Worm (Caenorhabditis elegans) whole organism, mixed stage, embryonic: ENCODE measurements around the gene nhr-91.

Experiments
- blmp-1 ChIP-seq: fragments of 150-350 bp; optimal IDR thresholded peaks from 2 replicates; lab custom pipeline; 2014; ENCODE audit warnings: missing biosample characterization, missing genetic modification characterization
- ceh-43 ChIP-seq: fragments of 200-800 bp; sonication (Bioruptor generic); optimal IDR thresholded peaks from 2 replicates; lab custom pipeline; 2018; ENCODE audit warnings: mild to moderate bottlenecking, missing genetic modification characterization, moderate library complexity, missing compliant biosample characterization
- elt-3 ChIP-seq: fragments of 150-350 bp; optimal IDR thresholded peaks from 2 replicates; lab custom pipeline; 2014; ENCODE audit warnings: missing biosample characterization, missing genetic modification characterization
- flh-1 ChIP-seq: fragments of 200-800 bp; sonication (Bioruptor generic); optimal IDR thresholded peaks from 2 replicates; lab custom pipeline; 2018; ENCODE audit warnings: mild to moderate bottlenecking, missing genetic modification characterization, moderate library complexity, missing compliant biosample characterization
- lsy-2 ChIP-seq: fragments of 150-350 bp; optimal IDR thresholded peaks from 2 replicates; lab custom pipeline; 2014; ENCODE audit warnings: missing biosample characterization, missing genetic modification characterization
- mep-1 ChIP-seq: fragments of 150-350 bp; optimal IDR thresholded peaks from 2 replicates; lab custom pipeline; 2017; ENCODE audit warnings: missing biosample characterization, missing genetic modification reagents, missing genetic modification characterization, inconsistent platforms
- nhr-12 ChIP-seq: fragments of 150-350 bp; optimal IDR thresholded peaks from 2 replicates; lab custom pipeline; 2014; ENCODE audit warnings: missing biosample characterization, missing genetic modification characterization
- nhr-237 ChIP-seq: fragments of 150-350 bp; optimal IDR thresholded peaks from 2 replicates; lab custom pipeline; 2014; ENCODE audit warnings: missing biosample characterization, missing genetic modification characterization
- nhr-76 ChIP-seq: sonication (generic microtip); optimal IDR thresholded peaks from 2 replicates; lab custom pipeline; 2017; ENCODE audit warnings: missing biosample characterization, missing genetic modification characterization
- sem-2 ChIP-seq: fragments of 200-800 bp; sonication (Bioruptor generic); optimal IDR thresholded peaks from 2 replicates; lab custom pipeline; 2018; ENCODE audit warnings: mild to moderate bottlenecking, missing genetic modification characterization, missing compliant biosample characterization
- unc-39 ChIP-seq: fragments of 150-350 bp; optimal IDR thresholded peaks from 2 replicates; lab custom pipeline; 2014; ENCODE audit warnings: missing biosample characterization, missing genetic modification characterization
- unc-62 ChIP-seq: fragments of 150-350 bp; optimal IDR thresholded peaks from 2 replicates; lab custom pipeline; 2014; ENCODE audit warnings: missing biosample characterization, missing genetic modification reagents, missing genetic modification characterization
- ztf-11 ChIP-seq: fragments of 150-350 bp; optimal IDR thresholded peaks from 2 replicates; lab custom pipeline; 2014; ENCODE audit warnings: missing biosample characterization, missing genetic modification characterization

DNA sequence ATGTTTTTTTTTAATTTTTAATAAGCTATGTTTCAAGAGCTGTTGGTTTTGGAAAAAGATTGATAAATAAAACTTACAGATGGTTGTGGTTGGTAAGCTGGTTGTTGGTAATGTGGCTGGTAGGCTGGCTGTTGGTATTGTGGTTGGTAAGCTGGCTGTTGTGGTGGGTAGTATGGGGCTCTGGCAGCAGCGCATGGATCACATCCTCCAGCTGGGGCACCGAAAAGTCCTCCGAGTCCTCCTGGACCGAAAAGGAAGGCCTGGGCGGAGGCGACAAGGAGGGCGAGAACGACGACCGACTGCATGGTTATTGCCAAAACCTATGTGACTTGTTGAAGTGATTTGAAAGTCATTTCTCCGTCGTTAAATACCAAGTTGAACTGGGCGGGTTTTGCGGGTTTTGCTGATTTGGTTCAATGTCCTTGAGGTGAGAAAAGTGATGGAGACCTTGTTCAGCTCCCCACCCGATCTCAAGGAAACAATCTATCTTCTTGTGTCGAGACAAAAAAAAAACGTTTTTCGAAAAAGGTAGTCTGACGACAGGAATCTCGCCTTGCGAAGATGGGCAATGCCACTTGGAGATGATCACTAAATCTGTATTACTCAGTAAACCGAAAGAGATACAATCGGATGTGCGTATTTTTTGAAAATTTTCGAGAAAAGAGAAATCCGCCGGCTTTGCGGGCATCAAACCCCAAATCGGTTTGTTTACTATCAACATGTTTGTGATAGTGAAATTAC, 49.1 kb upstream of the nhr-91 start, which contains the start of gene F46F2.3:
- TF ChIP-seq nhr-12 (no peak), unc-39 (tag; lab: Kevin White, UChicago) (no peak), ztf-11 (tag; lab: Kevin White, UChicago) (no peak), ceh-43 (no peak), blmp-1 (no peak), nhr-237 (no peak), lsy-2 (tag; lab: Kevin White, UChicago) (no peak), unc-62 (GFP tag; lab: Kevin White, UChicago) (no peak), nhr-76 (no peak), mep-1 (tag; lab: Kevin White, UChicago) (no peak), sem-2 (no peak), flh-1 (no peak), elt-3 (no peak)
